Fruit fly (Drosophila melanogaster): ENCODE measurements around the gene CG3568.

Gene CG3568

dm6 chrX:4589951-4590771 lies 47.7 kb downstream of the CG3568 start (continued):
- TF ChIP-seq CG18619 (GFP tag; optimal IDR thresholded peaks at IDR 0.05) = peak; percentile 73
- peak; percentile 52 for TF ChIP-seq mam (GFP tag; optimal IDR thresholded peaks at IDR 0.05)
- TF ChIP-seq CG2202 (tag; optimal IDR thresholded peaks at IDR 0.05) = peak; percentile 50
- no peak for TF ChIP-seq HLHmδ (GFP tag; optimal IDR thresholded peaks at IDR 0.05)
- TF ChIP-seq slou (GFP tag; optimal IDR thresholded peaks at IDR 0.05) = peak; percentile 30
- TF ChIP-seq gro (GFP tag; optimal IDR thresholded peaks at IDR 0.05) = no peak
- peak; percentile 14 for TF ChIP-seq salm (tag; optimal IDR thresholded peaks at IDR 0.05)
- no peak for TF ChIP-seq CG10565 (GFP tag; optimal IDR thresholded peaks at IDR 0.05)
- TF ChIP-seq CG13775 (GFP tag; optimal IDR thresholded peaks at IDR 0.05) = peak; percentile 74
- TF ChIP-seq crol (GFP tag; IDR thresholded peaks at IDR 0.05) = peak; percentile 88
- no peak for TF ChIP-seq hkb (optimal IDR thresholded peaks at IDR 0.05)
- TF ChIP-seq hkb (GFP tag; IDR thresholded peaks at IDR 0.05) = peak; percentile 84
- TF ChIP-seq ci (GFP tag; IDR thresholded peaks at IDR 0.05) = peak; percentile 96
- peak; percentile 85 for TF ChIP-seq CoRest (tag; optimal IDR thresholded peaks at IDR 0.05)
- peak; percentile 92 for TF ChIP-seq Xrp1 (GFP tag; IDR thresholded peaks at IDR 0.05)
- peak; percentile 87 for TF ChIP-seq CG11247 (GFP tag; IDR thresholded peaks at IDR 0.05)
- peak; percentile 75 for TF ChIP-seq Adf1 (GFP tag; IDR thresholded peaks at IDR 0.05)
- peak; percentile 76 for TF ChIP-seq CG15696 (tag; optimal IDR thresholded peaks at IDR 0.05)
- peak; percentile 56 for TF ChIP-seq schlank (tag; optimal IDR thresholded peaks at IDR 0.05)
- peak; percentile 92 for TF ChIP-seq dysf (GFP tag; IDR thresholded peaks at IDR 0.05)
- TF ChIP-seq cg (GFP tag; optimal IDR thresholded peaks at IDR 0.05) = peak; percentile 96
- peak; percentile 50 for TF ChIP-seq CG7786 (GFP tag; optimal IDR thresholded peaks at IDR 0.05)
- TF ChIP-seq Eip74EF (GFP tag; optimal IDR thresholded peaks at IDR 0.05) = no peak
- TF ChIP-seq CG18011 (GFP tag; optimal IDR thresholded peaks at IDR 0.05) = peak; percentile 62
- peak; percentile 77 for TF ChIP-seq CG17361 (GFP tag; IDR thresholded peaks at IDR 0.05)
- TF ChIP-seq Neu2 (GFP tag; optimal IDR thresholded peaks at IDR 0.05; ENCODE audit: borderline replicate concordance) = no peak
- TF ChIP-seq E2f2 (GFP tag; IDR thresholded peaks at IDR 0.05) = peak; percentile 64
- TF ChIP-seq CG16779 (GFP tag; IDR thresholded peaks at IDR 0.05) = peak; percentile 77
- peak; percentile 85 for TF ChIP-seq danr (GFP tag; IDR thresholded peaks at IDR 0.05)
- TF ChIP-seq Side (GFP tag; optimal IDR thresholded peaks at IDR 0.05) = peak; percentile 48
- TF ChIP-seq Nf-YA (GFP tag; IDR thresholded peaks at IDR 0.05) = peak; percentile 89
- TF ChIP-seq CG10462 (GFP tag; optimal IDR thresholded peaks at IDR 0.05) = peak; percentile 48
- peak; percentile 91 for TF ChIP-seq Ada2b (GFP tag; IDR thresholded peaks at IDR 0.05)
- TF ChIP-seq Dfd (GFP tag; optimal IDR thresholded peaks at IDR 0.05) = no peak
- TF ChIP-seq zfh1 (GFP tag; IDR thresholded peaks at IDR 0.05) = peak; percentile 97
- peak; percentile 56; the same call in 1 of the 2 replicates for TF ChIP-seq CG4360 (GFP tag; IDR thresholded peaks at IDR 0.05)
- peak; percentile 81 for TF ChIP-seq zf30C (GFP tag; optimal IDR thresholded peaks at IDR 0.05)
- peak; percentile 47; the same call in 1 of the 2 replicates for TF ChIP-seq cas (GFP tag; IDR thresholded peaks at IDR 0.05)
- TF ChIP-seq Dip2 (GFP tag; IDR thresholded peaks at IDR 0.05) = no peak
- peak; percentile 38 for TF ChIP-seq CG31365 (tag; optimal IDR thresholded peaks at IDR 0.05)
- TF ChIP-seq Fer3 (tag; optimal IDR thresholded peaks at IDR 0.05) = peak; percentile 70
- TF ChIP-seq CG10147 (GFP tag; optimal IDR thresholded peaks at IDR 0.05) = peak; percentile 51
- TF ChIP-seq hth (optimal IDR thresholded peaks at IDR 0.05) = no peak
- no peak for TF ChIP-seq sima (GFP tag; optimal IDR thresholded peaks at IDR 0.05)
- TF ChIP-seq Atf6 (GFP tag; IDR thresholded peaks at IDR 0.05) = peak; percentile 81
- no peak for TF ChIP-seq nerfin-2 (GFP tag; IDR thresholded peaks at IDR 0.05; ENCODE audit: partially characterized antibody)
- peak; percentile 59 for TF ChIP-seq CG8089 (GFP tag; optimal IDR thresholded peaks at IDR 0.05)
- peak; percentile 51 for TF ChIP-seq nerfin-1 (tag; optimal IDR thresholded peaks at IDR 0.05)
- TF ChIP-seq prd (optimal IDR thresholded peaks at IDR 0.05) = no peak
- TF ChIP-seq prd (GFP tag; IDR thresholded peaks at IDR 0.05) = peak; percentile 97
- TF ChIP-seq Dref (GFP tag; IDR thresholded peaks at IDR 0.05) = no peak
